Worm (Caenorhabditis elegans) whole organism, young adult: ENCODE data around the gene chil-17.
A peak's percentile ranks its signal among the peaks of the same experiment; 100 is the strongest.
"Not testable (repeated sequence)": the region's sequence is repeated elsewhere in the genome, so short reads cannot be mapped to it uniquely, and the experiment has no call there.

Experiments used
- B0019.2 ChIP-seq: fragments of 200-800 bp; sonication (Bioruptor generic); conservative IDR thresholded peaks from 2 replicates; pipeline ENCODE4 v1.3.6; 2022; ENCODE audit warnings: missing genetic modification reagents, missing genetic modification characterization, missing compliant biosample characterization
- F33H1.4 ChIP-seq: fragments of 200-800 bp; sonication (Bioruptor generic); IDR thresholded peaks from 2 replicates; pipeline ENCODE4 v1.3.6; 2022; ENCODE audit warnings: missing genetic modification reagents, missing genetic modification characterization, missing compliant biosample characterization
- F52B5.7 ChIP-seq: sonication (generic microtip); optimal IDR thresholded peaks from 2 replicates; lab custom pipeline; 2016; ENCODE audit warnings: mild to moderate bottlenecking, missing genetic modification characterization, missing compliant biosample characterization
- F57A8.1 ChIP-seq: fragments of 200-800 bp; sonication (Bioruptor generic); optimal IDR thresholded peaks from 2 replicates; lab custom pipeline; 2018; ENCODE audit warnings: mild to moderate bottlenecking, missing genetic modification characterization, moderate library complexity, missing compliant biosample characterization
- K12H6.12 ChIP-seq: fragments of 200-800 bp; sonication (Bioruptor generic); optimal IDR thresholded peaks from 2 replicates; lab custom pipeline; 2018; ENCODE audit warnings: mild to moderate bottlenecking, missing genetic modification characterization, missing compliant biosample characterization
- Y56A3A.18 ChIP-seq: fragments of 200-800 bp; sonication (Bioruptor generic); IDR thresholded peaks from 2 replicates; pipeline ENCODE4 v1.3.6; 2022; ENCODE audit warnings: missing genetic modification reagents, missing genetic modification characterization, missing compliant biosample characterization
- aptf-3 ChIP-seq: fragments of 200-800 bp; sonication (Bioruptor generic); IDR thresholded peaks from 2 replicates; pipeline ENCODE4 v1.3.6; 2022; ENCODE audit warnings: missing genetic modification characterization, missing compliant biosample characterization
- athp-1 ChIP-seq: sonication (generic microtip); optimal IDR thresholded peaks from 2 replicates; lab custom pipeline; 2017; ENCODE audit warnings: mild to moderate bottlenecking, missing genetic modification characterization, missing compliant biosample characterization
- attf-3 ChIP-seq: fragments of 200-800 bp; sonication (Bioruptor generic); conservative IDR thresholded peaks from 2 replicates; pipeline ENCODE4 v1.3.6; 2022; ENCODE audit warnings: missing genetic modification reagents, missing genetic modification characterization, missing compliant biosample characterization
- attf-5 ChIP-seq: fragments of 200-800 bp; sonication (Bioruptor generic); optimal IDR thresholded peaks from 2 replicates; lab custom pipeline; 2018; ENCODE audit warnings: mild to moderate bottlenecking, missing genetic modification characterization, missing compliant biosample characterization
- bed-2 ChIP-seq: fragments of 200-800 bp; sonication (Bioruptor generic); IDR thresholded peaks from 2 replicates; pipeline ENCODE4 v1.3.6; 2022; ENCODE audit warnings: missing genetic modification reagents, missing genetic modification characterization, missing compliant biosample characterization
- ceh-27 ChIP-seq: fragments of 200-800 bp; sonication (Bioruptor generic); optimal IDR thresholded peaks from 2 replicates; lab custom pipeline; 2018; ENCODE audit warnings: mild to moderate bottlenecking, missing genetic modification characterization, moderate library complexity, missing compliant biosample characterization
- ceh-58 ChIP-seq: fragments of 200-800 bp; sonication (Bioruptor generic); IDR thresholded peaks from 2 replicates; pipeline ENCODE4 v1.3.6; 2022; ENCODE audit warnings: missing genetic modification characterization, missing compliant biosample characterization
- chd-7 ChIP-seq: sonication (generic microtip); optimal IDR thresholded peaks from 2 replicates; lab custom pipeline; 2016; ENCODE audit warnings: mild to moderate bottlenecking, missing genetic modification characterization, moderate library complexity, missing compliant biosample characterization
- dpl-1 ChIP-seq: fragments of 150-350 bp; optimal IDR thresholded peaks from 2 replicates; lab custom pipeline; 2014; ENCODE audit warnings: missing biosample characterization, missing genetic modification reagents, missing genetic modification characterization
- efl-1 ChIP-seq: fragments of 150-350 bp; optimal IDR thresholded peaks from 2 replicates; lab custom pipeline; 2014; ENCODE audit warnings: missing biosample characterization, missing genetic modification reagents, missing genetic modification characterization
- egl-18 ChIP-seq: fragments of 200-800 bp; sonication (Bioruptor generic); IDR thresholded peaks from 2 replicates; pipeline ENCODE4 v1.3.6; 2022; ENCODE audit warnings: missing genetic modification reagents, missing genetic modification characterization, missing compliant biosample characterization
- egrh-3 ChIP-seq: fragments of 200-800 bp; sonication (Bioruptor generic); IDR thresholded peaks from 2 replicates; pipeline ENCODE4 v1.3.6; 2022; ENCODE audit warnings: missing genetic modification reagents, missing genetic modification characterization, missing compliant biosample characterization
- ets-4 ChIP-seq: fragments of 200-800 bp; sonication (Bioruptor generic); optimal IDR thresholded peaks from 2 replicates; lab custom pipeline; 2018; ENCODE audit warnings: mild to moderate bottlenecking, missing genetic modification characterization, missing compliant biosample characterization
- gei-17 ChIP-seq: fragments of 200-800 bp; sonication (Bioruptor generic); optimal IDR thresholded peaks from 2 replicates; lab custom pipeline; 2018; ENCODE audit warnings: mild to moderate bottlenecking, missing genetic modification characterization, missing compliant biosample characterization
- hlh-12 ChIP-seq: sonication (generic microtip); optimal IDR thresholded peaks from 2 replicates; lab custom pipeline; 2016; ENCODE audit warnings: missing genetic modification characterization, missing compliant biosample characterization
- lir-1 ChIP-seq: fragments of 200-800 bp; sonication (Bioruptor generic); conservative IDR thresholded peaks from 2 replicates; pipeline ENCODE4 v1.3.6; 2022; ENCODE audit warnings: missing genetic modification reagents, missing genetic modification characterization, missing compliant biosample characterization
- madf-6 ChIP-seq: fragments of 200-800 bp; sonication (Bioruptor generic); IDR thresholded peaks from 2 replicates; pipeline ENCODE4 v1.3.6; 2022; ENCODE audit warnings: missing genetic modification reagents, missing genetic modification characterization, missing compliant biosample characterization
- nfya-2 ChIP-seq: fragments of 200-800 bp; sonication (Bioruptor generic); IDR thresholded peaks from 2 replicates; pipeline ENCODE4 v1.3.6; 2022; ENCODE audit warnings: missing genetic modification reagents, missing genetic modification characterization, missing compliant biosample characterization
- nhr-80 ChIP-seq: sonication (generic microtip); optimal IDR thresholded peaks from 2 replicates; lab custom pipeline; 2016; ENCODE audit warnings: missing genetic modification characterization, missing compliant biosample characterization
- nhr-90 ChIP-seq: sonication (generic microtip); optimal IDR thresholded peaks from 2 replicates; lab custom pipeline; 2016; ENCODE audit warnings: missing genotype, mild to moderate bottlenecking, missing genetic modification characterization, missing compliant biosample characterization
- rec-8 ChIP-seq, 2 experiments: sonication (generic microtip); optimal IDR thresholded peaks; 2 replicates each; lab custom pipeline; 2016; ENCODE audit warnings: mild to moderate bottlenecking in 2 of 2, missing genetic modification characterization in 2 of 2, missing genetic modification reagents in 2 of 2, missing genotype in 2 of 2, missing biosample characterization in 1 of 2, missing compliant biosample characterization in 1 of 2, moderate library complexity in 1 of 2
- rpc-1 ChIP-seq, 2 experiments: fragments of 150-350 bp in 1 of 2; sonication (generic microtip) in 1 of 2; optimal IDR thresholded peaks; 2 replicates each; lab custom pipeline; 2014 to 2018; ENCODE audit warnings: missing biosample characterization in 1 of 2, missing genetic modification characterization in 1 of 2, missing genetic modification reagents in 1 of 2, missing genotype in 1 of 2
- sdz-38 ChIP-seq: sonication (generic microtip); optimal IDR thresholded peaks from 2 replicates; lab custom pipeline; 2016; ENCODE audit warnings: missing genotype, missing genetic modification characterization, missing compliant biosample characterization
- snpc-1.3 ChIP-seq: sonication (generic microtip); optimal IDR thresholded peaks from 2 replicates; lab custom pipeline; 2017; ENCODE audit warnings: missing genetic modification characterization, mild to moderate bottlenecking, missing compliant biosample characterization, antibody characterized with exemption, moderate library complexity, missing genotype, missing genetic modification reagents; ENCODE audit not compliant: insufficient read depth
- unc-130 ChIP-seq: sonication (generic microtip); optimal IDR thresholded peaks from 2 replicates; lab custom pipeline; 2016; ENCODE audit warnings: missing genetic modification reagents, missing genetic modification characterization, missing compliant biosample characterization
- ztf-28 ChIP-seq: fragments of 200-800 bp; sonication (Bioruptor generic); IDR thresholded peaks from 2 replicates; pipeline ENCODE4 v1.3.6; 2022; ENCODE audit warnings: missing genetic modification reagents, missing genetic modification characterization, missing compliant biosample characterization
- ztf-6 ChIP-seq: fragments of 200-800 bp; sonication (Bioruptor generic); IDR thresholded peaks from 2 replicates; pipeline ENCODE4 v1.3.6; 2022; ENCODE audit warnings: missing genetic modification reagents, missing genetic modification characterization, missing compliant biosample characterization

chil-17 gene

DNA sequence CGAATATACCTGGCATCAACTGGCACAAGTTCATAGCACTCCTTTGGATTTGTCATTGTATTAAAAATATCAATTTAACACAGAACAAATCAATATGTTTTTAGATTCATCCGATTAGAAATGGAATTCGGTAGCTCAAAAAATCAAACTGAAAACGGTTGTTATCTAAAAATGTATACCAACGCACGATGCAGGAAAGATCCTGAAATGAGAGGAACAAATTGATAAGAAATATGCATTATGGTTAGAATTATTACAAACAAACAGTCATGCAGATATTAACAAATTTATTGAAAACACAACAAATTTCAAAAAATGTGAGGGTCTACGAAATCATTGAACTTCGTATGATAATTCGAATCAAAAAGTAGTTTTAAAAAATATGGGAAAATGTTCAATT lies 30.1 kb upstream of the chil-17 start, which contains the start of gene T19H5.6:
Gene T19H5.6 (minus strand): TSS at position 195 of the 400 bp plus-strand sequence.
- TF ChIP-seq madf-6 (GFP tag; lab: Robert Waterston, UW) (no peak), nfya-2 (GFP tag; lab: Robert Waterston, UW) (no peak), attf-3 (no peak)

DNA sequence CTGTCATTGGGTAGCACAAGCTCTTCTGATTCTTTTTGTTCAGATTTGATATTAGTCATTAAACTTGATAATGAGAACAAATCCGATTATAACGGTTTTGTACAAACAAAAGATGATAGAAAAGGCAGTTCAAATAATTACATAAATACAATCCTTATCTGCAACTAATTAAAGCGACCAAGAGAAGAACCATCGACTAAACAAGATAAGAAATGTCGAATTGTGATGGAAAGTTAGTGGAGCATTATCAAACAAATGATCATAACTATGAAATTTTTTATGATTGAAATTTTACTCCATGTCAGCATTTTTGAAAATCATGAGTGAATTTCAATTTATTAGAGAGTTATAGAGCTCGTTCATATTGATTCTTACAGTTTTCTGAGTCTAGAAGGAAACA lies 28.5 kb upstream of the chil-17 start, which contains the start of gene chil-23:
Gene chil-23 (minus strand): TSS at position 198 of the 400 bp plus-strand sequence.
- TF ChIP-seq snpc-1.3 (tag; lab: Kevin White, UChicago) (no peak), F52B5.7 (no peak), nhr-80 (tag; lab: Kevin White, UChicago) (peak; percentile 85), attf-5 (GFP tag; lab: Kevin White, UChicago) (no peak)

DNA sequence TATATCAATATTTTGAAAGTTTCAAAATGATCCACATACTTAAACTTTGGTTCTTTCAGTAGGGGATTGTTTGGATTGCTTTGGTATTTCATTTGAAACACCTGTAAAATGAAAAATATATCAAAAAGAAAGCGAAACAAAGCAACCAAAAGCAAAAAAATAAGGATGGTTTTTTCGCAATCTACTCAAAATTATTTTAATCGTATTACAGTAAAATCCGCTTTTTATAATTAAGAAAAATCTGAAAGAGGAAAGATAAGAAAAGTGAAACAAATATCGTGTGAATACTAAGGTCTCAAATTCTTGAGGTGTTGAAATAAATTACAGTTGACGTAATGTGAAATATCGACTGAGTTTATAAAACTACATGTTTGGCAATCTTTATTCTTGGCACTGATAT lies 26.1 kb upstream of the chil-17 start, which contains the start of gene chil-22:
Gene chil-22 (minus strand): TSS at position 101 of the 400 bp plus-strand sequence.
- TF ChIP-seq ceh-27 (GFP tag; lab: Kevin White, UChicago) = no peak
- TF ChIP-seq, all 124 proteins: peak for 0

DNA sequence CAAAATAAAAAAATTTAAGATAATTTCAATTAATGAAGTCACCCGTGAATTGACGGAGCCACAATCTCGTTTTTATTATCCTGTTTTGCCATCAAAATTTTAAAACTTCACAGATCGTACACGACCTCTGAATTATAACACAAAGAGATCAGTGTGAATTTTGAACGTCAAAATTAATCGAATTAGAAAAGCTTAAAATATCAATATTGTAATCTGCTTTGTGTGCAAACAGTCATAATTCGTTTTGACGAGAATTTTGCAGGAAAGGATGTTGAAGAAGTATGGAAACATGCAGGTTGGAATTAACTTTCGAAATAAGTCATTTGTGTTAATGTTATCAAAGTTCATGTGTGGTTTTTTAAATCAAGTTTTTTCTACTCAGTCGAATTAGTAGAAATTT lies 21.9 kb upstream of the chil-17 start, which contains the start of gene chil-21:
Gene chil-21 (minus strand): TSS at position 101 of the 400 bp plus-strand sequence.
- not testable (repeated sequence) for TF ChIP-seq Y56A3A.18 (GFP tag; lab: Robert Waterston, UW); nfya-2 (GFP tag; lab: Robert Waterston, UW); athp-1 (tag; lab: Kevin White, UChicago)

DNA sequence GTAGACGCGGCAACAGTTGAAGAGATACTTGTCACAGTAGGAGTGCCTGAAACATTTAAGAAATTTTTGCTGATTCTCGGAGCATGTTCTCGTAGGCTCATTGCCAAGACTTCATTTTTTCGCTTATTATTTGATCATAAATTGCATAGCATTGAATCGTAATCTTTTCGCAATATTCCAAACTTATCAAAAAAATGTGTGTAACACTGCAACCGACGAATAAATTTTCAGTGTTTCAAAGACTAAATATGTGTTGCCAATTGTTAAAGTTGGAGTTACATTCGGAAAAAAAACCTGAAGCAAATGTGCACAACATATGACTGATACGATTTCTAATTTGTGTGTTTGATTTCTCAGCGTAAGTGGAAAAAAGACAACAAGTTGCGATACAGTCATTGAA lies 19.5 kb upstream of the chil-17 start, which contains the start of gene R09D1.14:
Gene R09D1.14 (minus strand): TSS at position 101 of the 400 bp plus-strand sequence.
- not testable (repeated sequence) for TF ChIP-seq ceh-58 (GFP tag; lab: Robert Waterston, UW); dpl-1; ets-4 (GFP tag; lab: Kevin White, UChicago)
- TF ChIP-seq, all 124 proteins: peak for 0; not testable (repeated sequence) for 124

DNA sequence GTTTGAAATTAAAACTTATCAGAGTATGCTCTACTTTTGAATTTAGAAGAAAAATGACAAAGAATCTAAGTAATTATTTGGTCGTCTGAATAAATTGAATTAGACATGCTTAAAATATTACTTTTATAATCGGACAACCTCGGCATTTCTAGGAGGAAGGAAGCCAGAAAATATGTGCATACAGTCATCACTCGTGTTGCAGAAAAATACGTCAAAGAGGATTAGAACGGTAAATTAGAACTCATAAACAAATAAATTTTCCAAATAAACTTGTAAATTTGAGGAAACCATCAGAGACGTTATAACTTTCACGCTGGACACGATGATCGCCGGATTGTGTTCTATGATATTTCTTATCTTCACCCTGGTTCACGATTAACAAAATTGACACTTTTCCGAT lies 14.3 kb upstream of the chil-17 start, which contains the start of gene chil-19:
Gene chil-19 (minus strand): TSS at position 101 of the 400 bp plus-strand sequence.
- TF ChIP-seq chd-7 (tag; lab: Kevin White, UChicago) = no peak

DNA sequence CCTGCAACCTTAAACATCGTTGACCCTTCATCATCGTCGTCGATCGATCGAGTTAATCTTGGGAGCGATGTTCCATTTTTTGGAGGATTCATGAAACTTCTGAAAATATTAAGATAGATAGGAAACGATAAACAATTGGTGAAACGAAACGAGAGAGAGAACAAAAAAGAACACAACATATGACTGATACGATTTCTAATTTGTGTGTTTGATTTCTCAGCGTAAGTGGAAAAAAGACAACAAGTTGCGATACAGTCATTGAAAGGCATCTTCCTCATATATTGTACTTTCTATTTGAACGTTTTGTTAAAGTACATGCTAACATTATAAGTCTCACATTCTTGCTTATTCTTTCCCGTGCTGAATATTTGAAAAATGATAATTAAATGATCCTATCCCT lies 12.2 kb upstream of the chil-17 start, which contains the start of gene R09D1.12:
Gene R09D1.12 (minus strand): TSS at position 101 of the 400 bp plus-strand sequence.
- TF ChIP-seq nhr-90 (tag; lab: Kevin White, UChicago); K12H6.12 (tag; lab: Kevin White, UChicago); egl-18 (GFP tag; lab: Robert Waterston, UW): not testable (repeated sequence)

DNA sequence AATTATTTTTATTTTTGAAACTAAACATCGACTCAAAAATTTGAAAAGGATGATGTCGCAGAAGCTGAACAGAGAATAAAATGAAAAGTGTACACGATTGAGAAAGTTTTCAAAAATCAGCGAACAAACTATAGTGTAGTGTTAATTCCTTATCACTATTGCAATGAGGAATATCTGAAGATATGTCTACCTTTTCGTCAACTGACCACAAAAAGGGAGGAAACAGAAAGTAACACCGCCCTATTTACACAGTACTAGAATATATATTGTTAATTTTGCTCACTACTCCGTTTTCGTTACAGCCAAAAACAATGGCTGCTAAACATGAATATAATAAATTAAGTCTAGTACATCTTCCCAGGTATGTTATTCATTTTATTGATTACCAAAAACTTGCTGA lies 8.0 kb upstream of the chil-17 start, which contains the start of gene chil-18:
Gene chil-18 (plus strand): TSS at position 301 of the 400 bp plus-strand sequence.
- TF ChIP-seq F57A8.1 (no peak), bed-2 (GFP tag; lab: Robert Waterston, UW) (no peak), ztf-6 (GFP tag; lab: Robert Waterston, UW) (no peak), F52B5.7 (no peak), aptf-3 (GFP tag; lab: Robert Waterston, UW) (no peak), hlh-12 (tag; lab: Kevin White, UChicago) (no peak), rec-8 (tag; optimal IDR thresholded peaks at IDR 0.05; lab: Kevin White, UChicago) (no peak), egrh-3 (GFP tag; lab: Robert Waterston, UW) (no peak), lir-1 (no peak), B0019.2 (GFP tag; lab: Robert Waterston, UW) (no peak), F33H1.4 (no peak), efl-1 (GFP tag; lab: Kevin White, UChicago) (no peak), sdz-38 (tag; lab: Kevin White, UChicago) (no peak), rpc-1 (optimal IDR thresholded peaks at IDR 0.05; lab: Kevin White, UChicago) (no peak), rpc-1 (tag; optimal IDR thresholded peaks at IDR 0.05; lab: Kevin White, UChicago) (no peak), ztf-28 (GFP tag; lab: Robert Waterston, UW) (no peak), unc-130 (GFP tag; lab: Kevin White, UChicago) (no peak), gei-17 (GFP tag; lab: Kevin White, UChicago) (no peak)
